Worm (Caenorhabditis elegans) whole organism, mixed stage, embryonic: Measurements from ENCODE around the gene rom-2.

ENCODE experiments used
- M03D4.4 ChIP-seq: sonication (generic microtip); optimal IDR thresholded peaks from 2 replicates; lab custom pipeline; 2017; ENCODE audit warnings: mild to moderate bottlenecking, missing genetic modification characterization, missing compliant biosample characterization
- bed-3 ChIP-seq: fragments of 200-800 bp; sonication (Bioruptor generic); optimal IDR thresholded peaks from 3 replicates; lab custom pipeline; 2018; ENCODE audit warnings: mild to moderate bottlenecking, missing genetic modification characterization, moderate library complexity, missing compliant biosample characterization
- blmp-1 ChIP-seq: fragments of 150-350 bp; optimal IDR thresholded peaks from 2 replicates; lab custom pipeline; 2014; ENCODE audit warnings: missing biosample characterization, missing genetic modification characterization
- ceh-39 ChIP-seq: fragments of 150-350 bp; optimal IDR thresholded peaks from 2 replicates; lab custom pipeline; 2014; ENCODE audit warnings: missing biosample characterization, missing genetic modification characterization
- ceh-43 ChIP-seq: fragments of 200-800 bp; sonication (Bioruptor generic); optimal IDR thresholded peaks from 2 replicates; lab custom pipeline; 2018; ENCODE audit warnings: mild to moderate bottlenecking, missing genetic modification characterization, moderate library complexity, missing compliant biosample characterization
- ceh-83 ChIP-seq: fragments of 200-800 bp; sonication (Bioruptor generic); optimal IDR thresholded peaks from 2 replicates; lab custom pipeline; 2018; ENCODE audit warnings: mild to moderate bottlenecking, missing genetic modification characterization, missing compliant biosample characterization
- ces-1 ChIP-seq: fragments of 150-350 bp; optimal IDR thresholded peaks from 2 replicates; lab custom pipeline; 2014; ENCODE audit warnings: missing biosample characterization, missing genetic modification reagents, missing genetic modification characterization
- cnd-1 ChIP-seq: fragments of 200-800 bp; sonication (Bioruptor generic); optimal IDR thresholded peaks from 2 replicates; lab custom pipeline; 2018; ENCODE audit warnings: mild to moderate bottlenecking, missing genetic modification characterization, missing compliant biosample characterization
- drap-1 ChIP-seq: fragments of 200-800 bp; sonication (Bioruptor generic); optimal IDR thresholded peaks from 3 replicates; lab custom pipeline; 2018; ENCODE audit warnings: mild to moderate bottlenecking, missing genetic modification characterization, missing compliant biosample characterization
- elt-1 ChIP-seq: sonication (generic microtip); optimal IDR thresholded peaks from 2 replicates; lab custom pipeline; 2017; ENCODE audit warnings: missing genetic modification characterization, mild to moderate bottlenecking, missing compliant biosample characterization, antibody characterized with exemption, moderate library complexity, borderline replicate concordance; ENCODE audit not compliant: insufficient read depth
- elt-3 ChIP-seq: fragments of 150-350 bp; optimal IDR thresholded peaks from 2 replicates; lab custom pipeline; 2014; ENCODE audit warnings: missing biosample characterization, missing genetic modification characterization
- flh-1 ChIP-seq: fragments of 200-800 bp; sonication (Bioruptor generic); optimal IDR thresholded peaks from 2 replicates; lab custom pipeline; 2018; ENCODE audit warnings: mild to moderate bottlenecking, missing genetic modification characterization, moderate library complexity, missing compliant biosample characterization
- ham-2 ChIP-seq: fragments of 200-800 bp; sonication (Bioruptor generic); optimal IDR thresholded peaks from 2 replicates; lab custom pipeline; 2018; ENCODE audit warnings: mild to moderate bottlenecking, missing genetic modification characterization, missing compliant biosample characterization
- hlh-1 ChIP-seq: fragments of 150-350 bp; optimal IDR thresholded peaks from 2 replicates; lab custom pipeline; 2014; ENCODE audit warnings: missing biosample characterization, missing genetic modification reagents, missing genetic modification characterization
- lin-32 ChIP-seq: fragments of 200-800 bp; sonication (Bioruptor generic); optimal IDR thresholded peaks from 2 replicates; lab custom pipeline; 2018; ENCODE audit warnings: mild to moderate bottlenecking, missing genetic modification characterization, missing compliant biosample characterization
- lsy-2 ChIP-seq: fragments of 150-350 bp; optimal IDR thresholded peaks from 2 replicates; lab custom pipeline; 2014; ENCODE audit warnings: missing biosample characterization, missing genetic modification characterization
- mab-5 ChIP-seq: fragments of 150-350 bp; optimal IDR thresholded peaks from 2 replicates; lab custom pipeline; 2014; ENCODE audit warnings: missing biosample characterization, missing genetic modification characterization
- mep-1 ChIP-seq: fragments of 150-350 bp; optimal IDR thresholded peaks from 2 replicates; lab custom pipeline; 2017; ENCODE audit warnings: missing biosample characterization, missing genetic modification reagents, missing genetic modification characterization, inconsistent platforms
- mls-2 ChIP-seq: sonication (generic microtip); optimal IDR thresholded peaks from 2 replicates; lab custom pipeline; 2016; ENCODE audit warnings: mild to moderate bottlenecking, missing genetic modification characterization, moderate library complexity, missing compliant biosample characterization
- nhr-2 ChIP-seq: fragments of 150-350 bp; optimal IDR thresholded peaks from 2 replicates; lab custom pipeline; 2014; ENCODE audit warnings: missing biosample characterization, missing genetic modification characterization
- nhr-237 ChIP-seq: fragments of 150-350 bp; optimal IDR thresholded peaks from 2 replicates; lab custom pipeline; 2014; ENCODE audit warnings: missing biosample characterization, missing genetic modification characterization
- pha-4 ChIP-seq: fragments of 150-350 bp; optimal IDR thresholded peaks from 2 replicates; lab custom pipeline; 2018; ENCODE audit warnings: missing biosample characterization, missing genetic modification reagents, missing genetic modification characterization
- sem-2 ChIP-seq: fragments of 200-800 bp; sonication (Bioruptor generic); optimal IDR thresholded peaks from 2 replicates; lab custom pipeline; 2018; ENCODE audit warnings: mild to moderate bottlenecking, missing genetic modification characterization, missing compliant biosample characterization
- sptf-1 ChIP-seq: sonication (generic microtip); optimal IDR thresholded peaks from 2 replicates; lab custom pipeline; 2017; ENCODE audit warnings: mild to moderate bottlenecking, missing genetic modification characterization, moderate library complexity, missing compliant biosample characterization
- tbx-8 ChIP-seq: fragments of 200-800 bp; sonication (Bioruptor generic); optimal IDR thresholded peaks from 2 replicates; lab custom pipeline; 2018; ENCODE audit warnings: mild to moderate bottlenecking, missing genetic modification characterization, moderate library complexity, missing compliant biosample characterization
- unc-120 ChIP-seq: sonication (generic microtip); optimal IDR thresholded peaks from 2 replicates; lab custom pipeline; 2017; ENCODE audit warnings: missing genetic modification characterization, missing compliant biosample characterization; ENCODE audit not compliant: poor library complexity, severe bottlenecking
- unc-39 ChIP-seq: fragments of 150-350 bp; optimal IDR thresholded peaks from 2 replicates; lab custom pipeline; 2014; ENCODE audit warnings: missing biosample characterization, missing genetic modification characterization
- unc-62 ChIP-seq: fragments of 150-350 bp; optimal IDR thresholded peaks from 2 replicates; lab custom pipeline; 2014; ENCODE audit warnings: missing biosample characterization, missing genetic modification reagents, missing genetic modification characterization
- zip-8 ChIP-seq: fragments of 150-350 bp; optimal IDR thresholded peaks from 2 replicates; lab custom pipeline; 2014; ENCODE audit warnings: missing biosample characterization, missing genetic modification characterization

rom-2 gene

DNA sequence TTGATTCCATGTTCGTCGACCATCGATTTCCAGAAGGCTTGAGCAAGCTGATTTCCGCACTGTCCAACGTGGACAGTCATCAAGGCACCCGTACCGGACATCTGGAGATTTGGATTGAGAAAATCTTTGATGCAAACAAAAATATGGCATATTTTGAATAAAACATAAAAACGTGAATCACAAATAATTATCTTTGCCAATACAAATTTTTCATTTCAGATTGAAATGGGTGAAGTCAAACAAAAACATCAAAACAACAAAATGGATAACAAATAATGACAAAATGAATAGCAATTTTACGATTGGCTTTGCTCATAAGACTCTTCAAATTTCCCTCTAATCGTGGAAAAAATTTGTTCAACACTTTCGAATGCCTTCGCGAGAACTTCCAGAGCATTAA, 33.6 kb upstream of the rom-2 start, which contains the start of gene tbg-1:
tbg-1 (minus strand) TSS at position 101 of the 400 bp plus-strand sequence.
- TF ChIP-seq elt-1 (no peak), nhr-237 (tag; lab: Kevin White, UChicago) (no peak), lin-32 (GFP tag; lab: Kevin White, UChicago) (no peak), ham-2 (GFP tag; lab: Kevin White, UChicago) (no peak), hlh-1 (tag; lab: Kevin White, UChicago) (no peak), drap-1 (no peak), unc-62 (GFP tag; lab: Kevin White, UChicago) (no peak), nhr-2 (tag; lab: Kevin White, UChicago) (no peak), flh-1 (GFP tag; lab: Kevin White, UChicago) (no peak), sptf-1 (tag; lab: Kevin White, UChicago) (no peak), mep-1 (tag; lab: Kevin White, UChicago) (no peak), lsy-2 (tag; lab: Kevin White, UChicago) (no peak), ces-1 (no peak)
- TF ChIP-seq, all 35 proteins: peak for 0

DNA sequence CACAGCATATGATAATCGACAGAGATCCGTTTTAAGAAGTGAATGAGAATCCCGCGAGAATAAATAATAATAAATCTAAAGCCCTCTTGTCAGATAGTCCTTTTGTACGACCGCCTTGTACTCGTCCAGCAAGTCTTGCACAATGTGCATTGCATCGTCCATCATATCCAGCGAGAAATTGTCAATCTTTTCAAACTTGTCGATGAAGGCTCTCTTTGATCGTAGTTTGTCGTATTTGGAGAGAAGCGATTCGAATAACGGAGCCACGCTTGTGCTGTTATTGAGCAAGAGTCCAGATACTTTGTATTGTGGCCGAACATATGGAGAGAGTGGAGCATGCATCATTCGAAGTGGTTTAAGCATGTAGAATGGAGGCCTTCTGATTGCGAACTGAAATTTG, 31.1 kb upstream of the rom-2 start:
- TF ChIP-seq mls-2 (tag; lab: Kevin White, UChicago) (no peak), unc-120 (tag; lab: Kevin White, UChicago) (no peak), sptf-1 (tag; lab: Kevin White, UChicago) (no peak), M03D4.4 (no peak), unc-39 (tag; lab: Kevin White, UChicago) (no peak), elt-3 (no peak), pha-4 (tag; lab: Kevin White, UChicago) (no peak), ceh-43 (GFP tag; lab: Kevin White, UChicago) (no peak), elt-1 (no peak), sem-2 (GFP tag; lab: Kevin White, UChicago) (no peak)

DNA sequence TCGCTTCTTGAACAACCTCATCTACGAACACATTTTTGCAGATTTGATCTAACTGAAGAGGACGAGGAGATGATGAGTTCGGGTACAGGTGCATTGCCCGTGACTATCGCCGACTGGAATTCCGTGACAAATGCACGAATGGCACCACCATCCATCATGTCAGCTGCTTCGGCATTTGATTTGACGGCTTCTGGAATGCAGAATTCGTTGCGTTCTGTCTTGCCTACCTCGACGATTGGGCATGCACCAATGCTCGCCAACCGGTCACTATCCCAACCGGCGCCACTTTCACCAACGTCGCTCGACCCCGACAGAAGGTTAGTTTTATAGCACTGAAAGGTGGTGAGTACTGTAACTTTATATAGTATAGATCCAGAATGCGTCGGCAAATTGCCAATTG, 28.0 kb upstream of the rom-2 start:
- TF ChIP-seq pha-4 (tag; lab: Kevin White, UChicago) (no peak), ceh-43 (GFP tag; lab: Kevin White, UChicago) (no peak), mep-1 (tag; lab: Kevin White, UChicago) (no peak), zip-8 (tag; lab: Kevin White, UChicago) (no peak), ham-2 (GFP tag; lab: Kevin White, UChicago) (no peak), sem-2 (GFP tag; lab: Kevin White, UChicago) (no peak), ceh-39 (tag; lab: Kevin White, UChicago) (no peak), cnd-1 (no peak), bed-3 (no peak)

DNA sequence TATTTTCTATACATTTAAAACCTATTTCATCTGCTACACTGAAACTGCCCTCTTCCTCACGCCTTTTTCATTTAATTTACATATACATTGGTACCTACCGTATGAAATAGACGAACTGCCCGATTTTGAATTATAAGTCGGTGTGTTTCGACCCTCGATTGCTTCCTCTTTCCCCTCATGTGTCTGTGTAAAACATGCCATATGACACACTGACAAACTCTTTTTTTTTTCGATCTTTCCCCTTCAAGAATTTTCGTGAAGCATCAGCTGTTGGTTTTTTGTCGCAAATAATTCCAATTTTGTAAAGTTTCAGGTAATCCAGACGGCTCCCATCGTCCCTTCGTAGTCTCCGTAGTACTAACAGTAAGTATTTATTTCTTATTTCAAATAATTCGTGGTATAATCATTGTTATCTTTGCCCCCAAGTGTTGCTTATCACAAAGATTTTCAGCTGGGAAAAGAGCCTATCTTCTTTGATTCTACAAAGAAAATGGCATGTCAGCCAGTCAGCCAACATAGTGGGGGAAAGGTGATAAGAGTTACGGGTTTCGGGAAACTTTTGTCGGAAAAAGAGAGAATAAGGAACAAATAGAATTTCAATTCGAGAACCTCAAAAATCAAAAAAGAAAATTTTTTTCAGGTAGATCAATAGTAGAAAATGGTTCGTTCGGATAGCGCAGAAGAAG, 26.5 kb upstream of the rom-2 start:
- TF ChIP-seq bed-3 (no peak), nhr-2 (tag; lab: Kevin White, UChicago) (no peak), mab-5 (no peak), ceh-39 (tag; lab: Kevin White, UChicago) (no peak), elt-3 (no peak), drap-1 (no peak), tbx-8 (no peak), lin-32 (GFP tag; lab: Kevin White, UChicago) (no peak), blmp-1 (no peak), cnd-1 (no peak), sptf-1 (tag; lab: Kevin White, UChicago) (no peak), elt-1 (no peak), unc-120 (tag; lab: Kevin White, UChicago) (no peak), flh-1 (GFP tag; lab: Kevin White, UChicago) (no peak), M03D4.4 (no peak)

DNA sequence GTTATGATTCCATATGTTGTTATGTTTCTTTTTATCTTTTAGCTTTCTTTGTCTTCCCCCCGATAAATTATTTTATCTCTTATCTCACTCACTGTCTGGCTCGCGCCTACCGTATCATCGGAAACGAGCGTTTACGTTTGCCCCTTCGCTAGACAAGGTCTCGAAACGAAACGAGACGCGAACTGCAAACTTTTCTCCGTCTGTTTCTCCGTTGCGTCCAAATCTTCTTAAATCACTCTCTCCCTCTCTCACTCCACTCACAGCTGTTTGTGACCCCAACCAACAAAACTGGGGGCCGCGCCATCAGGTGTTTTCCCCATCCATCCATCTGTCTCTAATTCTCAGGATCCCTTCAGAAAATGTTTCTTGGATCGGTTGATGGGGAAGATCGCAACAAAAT, 24.7 kb upstream of the rom-2 start:
- TF ChIP-seq ceh-83 (GFP tag; lab: Kevin White, UChicago), result no peak
- TF ChIP-seq elt-1, result no peak
- no peak for TF ChIP-seq zip-8 (tag; lab: Kevin White, UChicago)
- TF ChIP-seq ceh-43 (GFP tag; lab: Kevin White, UChicago), result no peak
- no peak for TF ChIP-seq lsy-2 (tag; lab: Kevin White, UChicago)
- TF ChIP-seq lin-32 (GFP tag; lab: Kevin White, UChicago), result no peak
- no peak for TF ChIP-seq ceh-39 (tag; lab: Kevin White, UChicago)
- no peak for TF ChIP-seq unc-39 (tag; lab: Kevin White, UChicago)
- TF ChIP-seq M03D4.4, result no peak
